Fruit fly (Drosophila melanogaster): Measurements from ENCODE around the gene Cyt-c1L.

- TF ChIP-seq h (GFP tag; optimal IDR thresholded peaks at IDR 0.05) (no peak), N (GFP tag; optimal IDR thresholded peaks at IDR 0.05) (no peak)
Observed at dm6 chr3R:29210091-29210490, 6.2 kb upstream of the Cyt-c1L start.
